Worm (Caenorhabditis elegans) whole organism, early embryonic: ENCODE results near the gene lin-66.
A peak's percentile ranks its signal among the peaks of the same experiment; 100 is the strongest.

ENCODE experiments used
- B0310.2 ChIP-seq: sonication (generic microtip); optimal IDR thresholded peaks from 2 replicates; lab custom pipeline; 2016; ENCODE audit warnings: mild to moderate bottlenecking, missing genetic modification characterization, missing compliant biosample characterization
- F13C5.2 ChIP-seq: sonication (generic microtip); optimal IDR thresholded peaks from 2 replicates; lab custom pipeline; 2017; ENCODE audit warnings: mild to moderate bottlenecking, missing genetic modification characterization, inconsistent platforms, missing compliant biosample characterization
- aly-1 ChIP-seq: sonication (generic microtip); optimal IDR thresholded peaks from 2 replicates; lab custom pipeline; 2016; ENCODE audit warnings: missing genetic modification characterization, missing compliant biosample characterization
- ama-1 ChIP-seq: fragments of 150-350 bp; optimal IDR thresholded peaks from 2 replicates; lab custom pipeline; 2014
- ceh-13 ChIP-seq: fragments of 200-800 bp; sonication (Bioruptor generic); optimal IDR thresholded peaks from 2 replicates; lab custom pipeline; 2018; ENCODE audit warnings: mild to moderate bottlenecking, missing genetic modification characterization, missing compliant biosample characterization
- ceh-36 ChIP-seq: sonication (generic microtip); optimal IDR thresholded peaks from 2 replicates; lab custom pipeline; 2016; ENCODE audit warnings: missing genetic modification characterization, inconsistent platforms, missing compliant biosample characterization
- ets-7 ChIP-seq: sonication (generic microtip); optimal IDR thresholded peaks from 2 replicates; lab custom pipeline; 2016; ENCODE audit warnings: missing genotype, missing genetic modification characterization, missing compliant biosample characterization
- flt-1 ChIP-seq: fragments of 200-800 bp; sonication (Bioruptor generic); IDR thresholded peaks from 2 replicates; pipeline ENCODE4 v1.3.6; 2022; ENCODE audit warnings: missing genetic modification characterization, missing compliant biosample characterization
- hmbx-1 ChIP-seq: sonication (generic microtip); optimal IDR thresholded peaks from 2 replicates; lab custom pipeline; 2016; ENCODE audit warnings: mild to moderate bottlenecking, missing genetic modification characterization, missing compliant biosample characterization
- hmg-4 ChIP-seq: fragments of 200-800 bp; sonication (Bioruptor generic); optimal IDR thresholded peaks from 2 replicates; lab custom pipeline; 2018; ENCODE audit warnings: mild to moderate bottlenecking, missing genetic modification characterization, missing compliant biosample characterization
- hnd-1 ChIP-seq: sonication (generic microtip); optimal IDR thresholded peaks from 2 replicates; lab custom pipeline; 2016; ENCODE audit warnings: missing genetic modification characterization, missing compliant biosample characterization
- pes-1 ChIP-seq: fragments of 200-800 bp; sonication (Bioruptor generic); IDR thresholded peaks from 2 replicates; pipeline ENCODE4 v1.3.6; 2022; ENCODE audit warnings: missing genetic modification reagents, missing genetic modification characterization, missing compliant biosample characterization
- scrt-1 ChIP-seq: fragments of 200-800 bp; sonication (Bioruptor generic); IDR thresholded peaks from 2 replicates; pipeline ENCODE4 v1.3.6; 2022; ENCODE audit warnings: missing genetic modification characterization, missing compliant biosample characterization
- sea-1 ChIP-seq: fragments of 200-800 bp; sonication (Bioruptor generic); conservative IDR thresholded peaks from 2 replicates; pipeline ENCODE4 v1.3.6; 2022; ENCODE audit warnings: missing genetic modification characterization, missing compliant biosample characterization
- tbx-11 ChIP-seq: fragments of 200-800 bp; sonication (Bioruptor generic); IDR thresholded peaks from 2 replicates; pipeline ENCODE4 v1.3.6; 2022; ENCODE audit warnings: missing genetic modification characterization, missing compliant biosample characterization
- tbx-37 ChIP-seq: fragments of 200-800 bp; sonication (Bioruptor generic); conservative IDR thresholded peaks from 2 replicates; pipeline ENCODE4 v1.3.6; 2022; ENCODE audit warnings: missing genetic modification reagents, missing genetic modification characterization, missing compliant biosample characterization
- tra-4 ChIP-seq: sonication (generic microtip); optimal IDR thresholded peaks from 2 replicates; lab custom pipeline; 2017; ENCODE audit warnings: missing genetic modification characterization, missing compliant biosample characterization

lin-66 gene

DNA sequence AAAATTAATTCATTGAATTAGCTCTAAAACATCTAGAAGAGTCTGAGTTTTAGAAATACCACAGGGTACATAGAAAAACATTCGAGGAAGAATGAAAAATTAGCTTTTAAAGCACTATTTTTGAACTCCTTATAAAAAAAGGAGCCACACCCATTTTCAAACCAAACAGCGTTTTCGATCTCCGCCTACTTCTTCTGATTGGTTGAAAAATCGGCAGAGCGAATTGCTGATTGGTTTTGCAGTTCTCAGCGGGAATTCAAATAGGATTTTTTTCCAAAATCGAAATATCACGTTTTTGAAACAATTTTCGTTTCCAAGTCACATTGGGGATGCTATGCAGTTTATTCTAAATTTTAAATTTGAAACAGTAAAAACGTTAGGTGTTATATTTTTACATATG lies 9.8 kb upstream of the lin-66 start:
- TF ChIP-seq tra-4 (tag; lab: Kevin White, UChicago) = no peak
- no peak for TF ChIP-seq ets-7 (tag; lab: Kevin White, UChicago)
- TF ChIP-seq ama-1 = no peak
- TF ChIP-seq ceh-13 = no peak
- no peak for TF ChIP-seq sea-1 (GFP tag; lab: Robert Waterston, UW)
- TF ChIP-seq pes-1 (GFP tag; lab: Robert Waterston, UW) = no peak
- no peak for TF ChIP-seq tbx-37 (GFP tag; lab: Robert Waterston, UW)
- TF ChIP-seq tbx-11 = no peak

ce11 chrIV:13878738-13879137 lies 9.1 kb upstream of the lin-66 start:
- no peak for TF ChIP-seq F13C5.2 (tag; lab: Kevin White, UChicago)
- TF ChIP-seq ets-7 (tag; lab: Kevin White, UChicago) = no peak
- no peak for TF ChIP-seq flt-1 (GFP tag; lab: Robert Waterston, UW)
- no peak for TF ChIP-seq B0310.2
- no peak for TF ChIP-seq hmg-4
- TF ChIP-seq sea-1 (GFP tag; lab: Robert Waterston, UW) = no peak
- no peak for TF ChIP-seq ceh-13
- TF ChIP-seq tra-4 (tag; lab: Kevin White, UChicago) = no peak
- TF ChIP-seq hmbx-1 (tag; lab: Kevin White, UChicago) = no peak
- TF ChIP-seq hnd-1 (tag; lab: Kevin White, UChicago) = no peak
- TF ChIP-seq aly-1 = no peak
- no peak for TF ChIP-seq tbx-11
- TF ChIP-seq ama-1 = no peak
- TF ChIP-seq tbx-37 (GFP tag; lab: Robert Waterston, UW) = no peak
- no peak for TF ChIP-seq ceh-36 (tag; lab: Kevin White, UChicago)
- TF ChIP-seq pes-1 (GFP tag; lab: Robert Waterston, UW) = no peak
- no peak for TF ChIP-seq scrt-1 (GFP tag; lab: Robert Waterston, UW)

- TF ChIP-seq tra-4 (tag; lab: Kevin White, UChicago) (no peak), ceh-36 (tag; lab: Kevin White, UChicago) (no peak), ama-1 (no peak), ceh-13 (no peak), hnd-1 (tag; lab: Kevin White, UChicago) (no peak), pes-1 (GFP tag; lab: Robert Waterston, UW) (no peak), B0310.2 (no peak), aly-1 (no peak), scrt-1 (GFP tag; lab: Robert Waterston, UW) (no peak), sea-1 (GFP tag; lab: Robert Waterston, UW) (no peak), hmg-4 (no peak), flt-1 (GFP tag; lab: Robert Waterston, UW) (no peak), tbx-11 (no peak), F13C5.2 (tag; lab: Kevin White, UChicago) (no peak), hmbx-1 (tag; lab: Kevin White, UChicago) (no peak), ets-7 (tag; lab: Kevin White, UChicago) (no peak), tbx-37 (GFP tag; lab: Robert Waterston, UW) (no peak)
Observed at ce11 chrIV:13879851-13880250, 8.0 kb upstream of the lin-66 start, which contains the start of gene B0513.4. Gene B0513.4 (plus strand): TSS chrIV:13880151.

DNA sequence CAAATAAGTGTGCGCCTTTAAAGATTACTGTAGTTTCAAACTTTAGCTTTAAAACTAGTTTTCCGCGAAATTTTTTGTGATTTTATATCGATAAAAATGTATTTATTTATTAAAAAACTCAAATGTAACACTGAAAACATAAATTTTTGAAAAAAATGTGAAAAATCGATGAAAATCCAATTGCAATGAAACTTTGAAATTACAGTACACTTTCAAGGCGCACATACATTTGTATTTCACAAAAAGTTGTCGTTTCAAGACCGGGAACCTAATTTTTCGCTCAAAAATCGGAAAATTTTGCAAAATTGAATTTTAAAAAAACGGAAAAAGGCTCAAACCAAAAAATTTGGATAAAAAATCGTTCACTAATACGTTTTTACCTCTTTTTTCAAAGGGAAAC lies 7.5 kb upstream of the lin-66 start:
- no peak for TF ChIP-seq tbx-11
- TF ChIP-seq tbx-37 (GFP tag; lab: Robert Waterston, UW) = no peak
- no peak for TF ChIP-seq ama-1
- TF ChIP-seq hmg-4 = no peak
- TF ChIP-seq B0310.2 = no peak
- no peak for TF ChIP-seq pes-1 (GFP tag; lab: Robert Waterston, UW)
- TF ChIP-seq tra-4 (tag; lab: Kevin White, UChicago) = no peak
- TF ChIP-seq hnd-1 (tag; lab: Kevin White, UChicago) = no peak
- no peak for TF ChIP-seq ets-7 (tag; lab: Kevin White, UChicago)
- TF ChIP-seq F13C5.2 (tag; lab: Kevin White, UChicago) = no peak

DNA sequence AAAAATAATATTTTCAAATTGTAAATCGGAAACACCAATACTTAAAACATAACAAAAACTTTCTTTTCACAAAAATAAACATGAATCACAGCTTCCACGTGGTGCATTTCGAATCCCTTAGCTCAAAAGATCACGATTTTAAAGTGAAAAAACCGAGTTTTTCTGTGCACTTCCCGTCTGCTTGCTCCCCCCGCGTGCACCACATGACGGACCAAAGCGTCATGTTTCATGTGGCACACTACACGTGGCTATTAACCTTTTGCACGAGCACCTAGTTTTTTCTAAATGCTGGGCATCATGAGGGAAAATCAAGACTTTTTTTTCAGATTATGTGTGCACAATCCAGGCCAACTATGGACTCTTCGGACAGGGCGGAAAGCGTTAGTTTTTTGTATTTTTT lies 7.1 kb upstream of the lin-66 start:
- no peak for TF ChIP-seq flt-1 (GFP tag; lab: Robert Waterston, UW)
- no peak for TF ChIP-seq tbx-11
- no peak for TF ChIP-seq pes-1 (GFP tag; lab: Robert Waterston, UW)
- TF ChIP-seq hnd-1 (tag; lab: Kevin White, UChicago) = no peak
- TF ChIP-seq ets-7 (tag; lab: Kevin White, UChicago) = no peak
- TF ChIP-seq sea-1 (GFP tag; lab: Robert Waterston, UW) = no peak
- no peak for TF ChIP-seq hmbx-1 (tag; lab: Kevin White, UChicago)
- no peak for TF ChIP-seq scrt-1 (GFP tag; lab: Robert Waterston, UW)
- TF ChIP-seq ama-1 = no peak
- no peak for TF ChIP-seq ceh-36 (tag; lab: Kevin White, UChicago)
- TF ChIP-seq tra-4 (tag; lab: Kevin White, UChicago) = no peak
- TF ChIP-seq B0310.2 = no peak
- TF ChIP-seq F13C5.2 (tag; lab: Kevin White, UChicago) = no peak

ce11 chrIV:13881754-13882275 lies 6.1 kb upstream of the lin-66 start, which contains the start of gene rpl-29:
Gene rpl-29 (plus strand): TSS chrIV:13882225.
- TF ChIP-seq tbx-37 (GFP tag; lab: Robert Waterston, UW) (no peak), F13C5.2 (tag; lab: Kevin White, UChicago) (peak; percentile 41), aly-1 (no peak)

ce11 chrIV:13882573-13882972 lies 5.3 kb upstream of the lin-66 start, which contains the start of gene thoc-7:
Gene thoc-7 (plus strand): TSS chrIV:13882734.
- no peak for TF ChIP-seq F13C5.2 (tag; lab: Kevin White, UChicago)
- no peak for TF ChIP-seq aly-1
- no peak for TF ChIP-seq pes-1 (GFP tag; lab: Robert Waterston, UW)
- no peak for TF ChIP-seq tra-4 (tag; lab: Kevin White, UChicago)
- no peak for TF ChIP-seq ama-1
- TF ChIP-seq flt-1 (GFP tag; lab: Robert Waterston, UW) = no peak
- no peak for TF ChIP-seq B0310.2
- TF ChIP-seq hnd-1 (tag; lab: Kevin White, UChicago) = no peak
- TF ChIP-seq ceh-36 (tag; lab: Kevin White, UChicago) = no peak
- no peak for TF ChIP-seq scrt-1 (GFP tag; lab: Robert Waterston, UW)
- no peak for TF ChIP-seq hmbx-1 (tag; lab: Kevin White, UChicago)
- TF ChIP-seq tbx-37 (GFP tag; lab: Robert Waterston, UW) = no peak
- no peak for TF ChIP-seq ceh-13
- TF ChIP-seq tbx-11 = no peak
- no peak for TF ChIP-seq hmg-4
- TF ChIP-seq ets-7 (tag; lab: Kevin White, UChicago) = no peak
- TF ChIP-seq sea-1 (GFP tag; lab: Robert Waterston, UW) = no peak
